Fruit fly (Drosophila melanogaster) whole organism, embryonic: Measurements from ENCODE around the gene tai.

Source experiments
- B-H1 ChIP-seq: fragments of 200-800 bp; sonication (Bioruptor generic); IDR thresholded peaks from 3 replicates; pipeline ENCODE4 v1.3.6; 2022; ENCODE audit warnings: missing biosample characterization, missing genetic modification characterization
- Bgb ChIP-seq: fragments of 200-800 bp; sonication (Bioruptor generic); IDR thresholded peaks from 2 replicates; pipeline ENCODE4 v1.3.6; 2022; ENCODE audit warnings: missing biosample characterization, missing genetic modification characterization; ENCODE audit not compliant: partially characterized antibody
- BtbVII ChIP-seq: fragments of 200-800 bp; sonication (Bioruptor generic); optimal IDR thresholded peaks from 3 replicates; lab custom pipeline; 2017; ENCODE audit warnings: missing biosample characterization, mild to moderate bottlenecking, missing genetic modification characterization
- CG1024 ChIP-seq: fragments of 200-800 bp; sonication (Bioruptor generic); IDR thresholded peaks from 2 replicates; pipeline ENCODE4 v1.3.6; 2022; ENCODE audit warnings: missing biosample characterization, missing genetic modification characterization
- CG11085 ChIP-seq: fragments of 200-800 bp; sonication (Bioruptor generic); IDR thresholded peaks from 2 replicates; pipeline ENCODE4 v1.3.6; 2022; ENCODE audit warnings: missing biosample characterization, missing genetic modification characterization
- CG11504 ChIP-seq: fragments of 200-800 bp; sonication (Bioruptor generic); optimal IDR thresholded peaks from 3 replicates; lab custom pipeline; 2019; ENCODE audit warnings: missing biosample characterization, mild to moderate bottlenecking, missing genetic modification characterization, moderate library complexity
- CG13287 ChIP-seq: fragments of 200-800 bp; sonication (Bioruptor generic); IDR thresholded peaks from 2 replicates; pipeline ENCODE4 v1.3.6; 2022; ENCODE audit warnings: missing biosample characterization, missing genetic modification characterization; ENCODE audit not compliant: partially characterized antibody
- CG14014 ChIP-seq: fragments of 200-800 bp; sonication (Bioruptor generic); IDR thresholded peaks from 2 replicates; pipeline ENCODE4 v1.3.6; 2022; ENCODE audit warnings: missing biosample characterization, missing genetic modification characterization
- CG14441 ChIP-seq: fragments of 200-800 bp; sonication (Bioruptor generic); IDR thresholded peaks from 2 replicates; pipeline ENCODE4 v1.3.6; 2022; ENCODE audit warnings: missing biosample characterization, missing genetic modification characterization
- CG15514 ChIP-seq: fragments of 200-800 bp; sonication (Bioruptor generic); optimal IDR thresholded peaks from 3 replicates; lab custom pipeline; 2017; ENCODE audit warnings: missing biosample characterization, missing genetic modification characterization, mild to moderate bottlenecking, moderate library complexity, missing genetic modification reagents
- CG16813 ChIP-seq: fragments of 200-800 bp; sonication (Bioruptor generic); IDR thresholded peaks from 3 replicates; pipeline ENCODE4 v1.3.6; 2022; ENCODE audit warnings: missing biosample characterization, missing genetic modification characterization; ENCODE audit not compliant: partially characterized antibody
- CG16815 ChIP-seq: fragments of 200-800 bp; sonication (Bioruptor generic); optimal IDR thresholded peaks from 3 replicates; lab custom pipeline; 2017; ENCODE audit warnings: missing biosample characterization, mild to moderate bottlenecking, missing genetic modification characterization
- CG17186 ChIP-seq: fragments of 200-800 bp; sonication (Bioruptor generic); optimal IDR thresholded peaks from 3 replicates; lab custom pipeline; 2017; ENCODE audit warnings: missing biosample characterization, missing genetic modification reagents, missing genetic modification characterization
- CG18764 ChIP-seq: fragments of 200-800 bp; sonication (Bioruptor generic); optimal IDR thresholded peaks from 3 replicates; lab custom pipeline; 2016; ENCODE audit warnings: missing biosample characterization, missing genetic modification characterization
- CG2678 ChIP-seq: fragments of 200-800 bp; sonication (Bioruptor generic); optimal IDR thresholded peaks from 3 replicates; lab custom pipeline; 2019; ENCODE audit warnings: missing biosample characterization, mild to moderate bottlenecking, missing genetic modification characterization, moderate library complexity
- CG2712 ChIP-seq: fragments of 200-800 bp; optimal IDR thresholded peaks from 3 replicates; lab custom pipeline; 2019; ENCODE audit warnings: missing biosample characterization, mild to moderate bottlenecking, missing genetic modification characterization, moderate library complexity
- CG30431 ChIP-seq: fragments of 200-800 bp; sonication (Bioruptor generic); optimal IDR thresholded peaks from 2 replicates; lab custom pipeline; 2017; ENCODE audit warnings: missing biosample characterization, missing genetic modification characterization
- CG33557 ChIP-seq: fragments of 200-800 bp; sonication (Bioruptor generic); optimal IDR thresholded peaks from 2 replicates; lab custom pipeline; 2019; ENCODE audit warnings: missing biosample characterization, mild to moderate bottlenecking, missing genetic modification characterization, moderate library complexity
- CG3407 ChIP-seq: fragments of 200-800 bp; sonication (Bioruptor generic); optimal IDR thresholded peaks from 2 replicates; lab custom pipeline; 2018; ENCODE audit warnings: missing biosample characterization, mild to moderate bottlenecking, missing genetic modification characterization
- CG34376 ChIP-seq: fragments of 200-800 bp; sonication (Bioruptor generic); optimal IDR thresholded peaks from 2 replicates; lab custom pipeline; 2018; ENCODE audit warnings: missing biosample characterization, mild to moderate bottlenecking, missing genetic modification characterization
- CG5953 ChIP-seq: fragments of 200-800 bp; sonication (Bioruptor generic); IDR thresholded peaks from 2 replicates; pipeline ENCODE4 v1.3.6; 2022; ENCODE audit warnings: missing biosample characterization, missing genetic modification characterization
- CG6813 ChIP-seq: fragments of 200-800 bp; sonication (Bioruptor generic); optimal IDR thresholded peaks from 2 replicates; lab custom pipeline; 2017; ENCODE audit warnings: missing biosample characterization, missing genetic modification characterization, mild to moderate bottlenecking, moderate library complexity, missing genetic modification reagents
- Drgx ChIP-seq: fragments of 200-800 bp; sonication (Bioruptor generic); IDR thresholded peaks from 2 replicates; pipeline ENCODE4 v1.3.6; 2022; ENCODE audit warnings: missing biosample characterization, missing genetic modification characterization
- Hr39 ChIP-seq: fragments of >200 bp; optimal IDR thresholded peaks from 2 replicates; lab custom pipeline; 2017
- Lim3 ChIP-seq: fragments of 200-800 bp; sonication (Bioruptor generic); IDR thresholded peaks from 2 replicates; pipeline ENCODE4 v1.3.6; 2022; ENCODE audit warnings: missing biosample characterization, missing genetic modification characterization
- Lpt ChIP-seq: fragments of >200 bp; optimal IDR thresholded peaks from 2 replicates; lab custom pipeline; 2018; ENCODE audit warnings: missing biosample characterization, missing genetic modification characterization
- MESR4 ChIP-seq: fragments of 200-800 bp; sonication (Bioruptor generic); optimal IDR thresholded peaks from 2 replicates; lab custom pipeline; 2018; ENCODE audit warnings: missing biosample characterization, mild to moderate bottlenecking, missing genetic modification characterization, moderate library complexity
- NC2α ChIP-seq: fragments of 200-800 bp; sonication (Bioruptor generic); optimal IDR thresholded peaks from 2 replicates; lab custom pipeline; 2016; ENCODE audit warnings: missing biosample characterization, missing genetic modification characterization
- NC2β ChIP-seq: fragments of 200-800 bp; sonication (Bioruptor generic); optimal IDR thresholded peaks from 2 replicates; lab custom pipeline; 2016; ENCODE audit warnings: missing biosample characterization, missing genetic modification characterization
- Oaz ChIP-seq: fragments of 200-800 bp; sonication (Bioruptor generic); IDR thresholded peaks from 2 replicates; pipeline ENCODE4 v1.3.6; 2022; ENCODE audit warnings: missing biosample characterization, missing genetic modification characterization
- PHDP ChIP-seq: fragments of 200-800 bp; sonication (Bioruptor generic); optimal IDR thresholded peaks from 3 replicates; lab custom pipeline; 2018; ENCODE audit warnings: missing biosample characterization, mild to moderate bottlenecking, missing genetic modification characterization, moderate library complexity
- Spps ChIP-seq: fragments of 200-800 bp; sonication (Bioruptor generic); optimal IDR thresholded peaks from 2 replicates; lab custom pipeline; 2018; ENCODE audit warnings: missing biosample characterization, mild to moderate bottlenecking, missing genetic modification characterization
- Sry-δ ChIP-seq: fragments of 200-800 bp; sonication (Bioruptor generic); optimal IDR thresholded peaks from 2 replicates; lab custom pipeline; 2016; ENCODE audit warnings: missing biosample characterization, missing genetic modification characterization
- Vsx1 ChIP-seq: fragments of 200-800 bp; sonication (Bioruptor generic); optimal IDR thresholded peaks from 2 replicates; lab custom pipeline; 2017; ENCODE audit warnings: missing biosample characterization, mild to moderate bottlenecking, missing genetic modification characterization, missing genetic modification reagents
- ab ChIP-seq: fragments of 200-800 bp; sonication (Bioruptor generic); optimal IDR thresholded peaks from 2 replicates; lab custom pipeline; 2016; ENCODE audit warnings: missing biosample characterization, missing genetic modification characterization
- aop ChIP-seq: fragments of 200-800 bp; sonication (Bioruptor generic); IDR thresholded peaks from 2 replicates; pipeline ENCODE4 v1.3.6; 2022; ENCODE audit warnings: missing biosample characterization, missing genetic modification characterization
- crp ChIP-seq, 2 experiments: fragments of 200-800 bp; sonication (Bioruptor generic); optimal IDR thresholded peaks; 2 replicates in 1 of 2; 3 replicates in 1 of 2; lab custom pipeline; 2017; ENCODE audit warnings: missing biosample characterization in 2 of 2, missing genetic modification characterization in 2 of 2, mild to moderate bottlenecking in 1 of 2, moderate library complexity in 1 of 2
- disco-r ChIP-seq: fragments of 200-800 bp; sonication (Bioruptor generic); optimal IDR thresholded peaks from 2 replicates; lab custom pipeline; 2016; ENCODE audit warnings: missing biosample characterization, missing genetic modification characterization
- esg ChIP-seq: fragments of 200-800 bp; sonication (Bioruptor generic); conservative IDR thresholded peaks from 2 replicates; pipeline ENCODE4 v1.3.6; 2022; ENCODE audit warnings: missing biosample characterization, missing genetic modification characterization
- fd102C ChIP-seq: fragments of 200-800 bp; sonication (Bioruptor generic); optimal IDR thresholded peaks from 2 replicates; lab custom pipeline; 2018; ENCODE audit warnings: missing biosample characterization, mild to moderate bottlenecking, missing genetic modification characterization, moderate library complexity
- fd96Cb ChIP-seq: fragments of 200-800 bp; sonication (Bioruptor generic); optimal IDR thresholded peaks from 2 replicates; lab custom pipeline; 2018; ENCODE audit warnings: missing biosample characterization, mild to moderate bottlenecking, missing genetic modification characterization, moderate library complexity
- gfzf ChIP-seq: fragments of 200-800 bp; sonication (Bioruptor generic); optimal IDR thresholded peaks from 2 replicates; lab custom pipeline; 2016; ENCODE audit warnings: missing biosample characterization, mild to moderate bottlenecking, missing genetic modification characterization, moderate library complexity
- lab ChIP-seq: fragments of 200-800 bp; sonication (Bioruptor generic); optimal IDR thresholded peaks from 3 replicates; lab custom pipeline; 2017; ENCODE audit warnings: missing biosample characterization, missing genetic modification characterization, mild to moderate bottlenecking, moderate library complexity, missing genetic modification reagents
- repo ChIP-seq: fragments of 200-800 bp; sonication (Bioruptor generic); optimal IDR thresholded peaks from 2 replicates; lab custom pipeline; 2016; ENCODE audit warnings: missing biosample characterization, missing genetic modification characterization
- ro ChIP-seq: fragments of 200-800 bp; sonication (Bioruptor generic); IDR thresholded peaks from 2 replicates; pipeline ENCODE4 v1.3.6; 2022; ENCODE audit warnings: missing biosample characterization, missing genetic modification characterization
- sisA ChIP-seq: fragments of 200-800 bp; sonication (Bioruptor generic); IDR thresholded peaks from 2 replicates; pipeline ENCODE4 v1.3.6; 2022; ENCODE audit warnings: missing biosample characterization, missing genetic modification characterization
- slp2 ChIP-seq: fragments of 200-800 bp; sonication (Bioruptor generic); optimal IDR thresholded peaks from 2 replicates; lab custom pipeline; 2016; ENCODE audit warnings: missing biosample characterization, missing genetic modification characterization
- sqz ChIP-seq: fragments of 200-800 bp; sonication (Bioruptor generic); optimal IDR thresholded peaks from 3 replicates; lab custom pipeline; 2018; ENCODE audit warnings: missing biosample characterization, mild to moderate bottlenecking, missing genetic modification characterization
- tio ChIP-seq: fragments of 200-800 bp; sonication (Bioruptor generic); optimal IDR thresholded peaks from 2 replicates; lab custom pipeline; 2017; ENCODE audit warnings: missing biosample characterization, missing genetic modification characterization, inconsistent platforms
- usp ChIP-seq: fragments of >200 bp; optimal IDR thresholded peaks from 2 replicates; lab custom pipeline; 2017; ENCODE audit warnings: missing biosample characterization, missing genetic modification characterization
- wdn ChIP-seq: fragments of 200-800 bp; sonication (Bioruptor generic); IDR thresholded peaks from 2 replicates; pipeline ENCODE4 v1.3.6; 2022; ENCODE audit warnings: missing biosample characterization, missing genetic modification characterization

tai gene

dm6 chr2L:9205133-9205615 is 38.6 kb downstream of the tai start (continued):
- TF ChIP-seq MESR4 (GFP tag; lab: Kevin White, UChicago) (no peak), CG16815 (GFP tag; lab: Kevin White, UChicago) (no peak), CG33557 (GFP tag; lab: Kevin White, UChicago) (no peak), Sry-δ (GFP tag; lab: Kevin White, UChicago) (no peak), repo (GFP tag; lab: Kevin White, UChicago) (no peak), BtbVII (GFP tag; lab: Kevin White, UChicago) (peak; percentile 47), CG16813 (GFP tag; lab: Robert Waterston, UW) (no peak), CG18764 (GFP tag; lab: Kevin White, UChicago) (no peak), tio (no peak), CG14014 (peak; percentile 62; the same call in 1 of the 2 replicates), NC2β (GFP tag; lab: Kevin White, UChicago) (no peak), Lim3 (GFP tag; lab: Robert Waterston, UW) (no peak), crp (GFP tag; optimal IDR thresholded peaks at IDR 0.05; lab: Kevin White, UChicago) (no peak), CG17186 (GFP tag; lab: Kevin White, UChicago) (no peak), Lpt (GFP tag; lab: Kevin White, UChicago) (no peak), Spps (tag; lab: Kevin White, UChicago) (no peak), CG1024 (GFP tag; lab: Robert Waterston, UW) (no peak), CG15514 (GFP tag; lab: Kevin White, UChicago) (no peak), usp (GFP tag; lab: Kevin White, UChicago) (no peak), PHDP (tag; lab: Kevin White, UChicago) (peak; percentile 22), gfzf (GFP tag; lab: Kevin White, UChicago) (no peak), ab (GFP tag; lab: Kevin White, UChicago) (no peak), lab (GFP tag; lab: Kevin White, UChicago) (peak; percentile 44), CG5953 (GFP tag; lab: Robert Waterston, UW) (no peak), B-H1 (GFP tag; lab: Robert Waterston, UW) (no peak; the same call in 2 of the 3 replicates), Hr39 (lab: Kevin White, UChicago) (no peak), disco-r (GFP tag; lab: Kevin White, UChicago) (no peak), CG6813 (GFP tag; lab: Kevin White, UChicago) (peak; percentile 41), CG11085 (GFP tag; lab: Robert Waterston, UW) (no peak), Drgx (GFP tag; lab: Robert Waterston, UW) (peak; percentile 86), Vsx1 (GFP tag; lab: Kevin White, UChicago) (no peak), sisA (GFP tag; lab: Robert Waterston, UW) (no peak), CG2712 (tag; lab: Kevin White, UChicago) (no peak), CG34376 (GFP tag; lab: Kevin White, UChicago) (peak; percentile 68), CG30431 (GFP tag; lab: Kevin White, UChicago) (no peak), CG14441 (GFP tag; lab: Robert Waterston, UW) (no peak), aop (GFP tag; lab: Robert Waterston, UW) (no peak), ro (GFP tag; lab: Robert Waterston, UW) (no peak), fd102C (GFP tag; lab: Kevin White, UChicago) (no peak), esg (GFP tag; lab: Robert Waterston, UW) (no peak), Oaz (GFP tag; lab: Robert Waterston, UW) (no peak), sqz (GFP tag; lab: Kevin White, UChicago) (peak; percentile 73), CG11504 (tag; lab: Kevin White, UChicago) (no peak), CG13287 (GFP tag; lab: Robert Waterston, UW) (peak; percentile 25; the same call in 1 of the 2 replicates), NC2α (GFP tag; lab: Kevin White, UChicago) (no peak), fd96Cb (no peak), slp2 (GFP tag; lab: Kevin White, UChicago) (no peak), Bgb (GFP tag; lab: Robert Waterston, UW) (no peak), CG2678 (tag; lab: Kevin White, UChicago) (peak; percentile 23), CG3407 (GFP tag; lab: Kevin White, UChicago) (no peak), wdn (GFP tag; lab: Robert Waterston, UW) (no peak; the same call in 1 of the 2 replicates)
